Fruit fly (Drosophila melanogaster): ENCODE data around the gene mtDNA-helicase.

The mtDNA-helicase gene

DNA sequence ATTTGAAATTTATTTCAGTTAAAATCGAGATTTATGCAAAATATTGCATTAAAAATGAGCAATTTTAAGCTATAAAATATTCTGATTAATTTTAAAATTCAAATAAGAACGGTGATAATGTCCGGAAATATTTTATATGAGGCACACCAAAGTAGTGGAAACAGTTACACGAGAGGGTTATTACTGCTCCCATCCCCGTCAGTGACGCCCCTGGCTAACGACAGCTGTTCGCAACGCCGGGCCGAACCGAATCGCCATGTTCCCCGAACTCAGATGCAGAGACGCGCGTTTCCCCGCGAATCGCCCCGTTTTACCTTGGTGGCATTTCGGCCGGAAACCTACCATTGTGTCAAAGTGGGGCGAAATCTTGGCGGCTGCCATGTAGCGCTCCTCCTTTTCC lies 18.5 kb upstream of the mtDNA-helicase start (continued):
- no peak for TF ChIP-seq cwo (GFP tag; optimal IDR thresholded peaks at IDR 0.05)

DNA sequence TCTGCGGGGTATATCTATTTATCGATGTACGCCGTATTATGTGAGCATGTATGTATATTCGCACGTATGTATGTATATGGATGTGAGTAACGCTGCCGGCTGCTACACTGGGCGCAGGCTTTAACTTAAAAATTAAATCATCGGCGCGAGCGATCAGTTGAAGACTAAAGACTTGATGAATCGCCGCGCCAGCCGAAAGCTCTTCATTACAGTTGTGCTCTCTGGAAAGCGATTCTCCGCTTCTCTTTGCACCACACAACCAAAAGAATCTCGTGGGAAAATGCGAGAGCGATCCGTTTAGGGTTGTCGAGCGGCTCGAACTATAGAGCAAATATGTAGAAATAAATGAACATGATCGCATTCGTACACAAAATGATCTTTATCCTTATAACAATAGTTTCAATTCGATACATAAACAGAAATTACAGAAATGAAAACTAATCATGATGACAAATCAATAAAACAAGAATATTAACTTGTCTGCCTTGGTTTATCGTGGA lies 15.3 kb upstream of the mtDNA-helicase start, which contains the start of gene CG13124:
CG13124 (minus strand) TSS at position 166 of the 500 bp plus-strand sequence.
- TF ChIP-seq z (GFP tag; IDR thresholded peaks at IDR 0.05), result no peak
- TF ChIP-seq CG18599 (GFP tag; optimal IDR thresholded peaks at IDR 0.05), result peak; percentile 43
- TF ChIP-seq CG3995 (GFP tag; optimal IDR thresholded peaks at IDR 0.05), result peak; percentile 22
- no peak for TF ChIP-seq repo (GFP tag; optimal IDR thresholded peaks at IDR 0.05)
- TF ChIP-seq CG8924 (tag; optimal IDR thresholded peaks at IDR 0.05), result peak; percentile 17
- peak; percentile 86 for TF ChIP-seq CG3163 (GFP tag; optimal IDR thresholded peaks at IDR 0.05)
- no peak for TF ChIP-seq sna (GFP tag; IDR thresholded peaks at IDR 0.05; ENCODE audit: partially characterized antibody)
- no peak for TF ChIP-seq Dp (GFP tag; optimal IDR thresholded peaks at IDR 0.05)
- peak; percentile 59 for TF ChIP-seq Atf6 (GFP tag; IDR thresholded peaks at IDR 0.05)
- TF ChIP-seq al (GFP tag; IDR thresholded peaks at IDR 0.05), result no peak
- no peak for TF ChIP-seq MBD-R2 (GFP tag; IDR thresholded peaks at IDR 0.05)
- TF ChIP-seq Camta (GFP tag; optimal IDR thresholded peaks at IDR 0.05), result no peak
- TF ChIP-seq Tbp (GFP tag; optimal IDR thresholded peaks at IDR 0.05), result no peak
- TF ChIP-seq tll (GFP tag; optimal IDR thresholded peaks at IDR 0.05), result no peak
- TF ChIP-seq Scr (GFP tag; IDR thresholded peaks at IDR 0.05; ENCODE audit: partially characterized antibody), result no peak
- TF ChIP-seq sens (GFP tag), result peak; percentile 84
- TF ChIP-seq gem (tag; optimal IDR thresholded peaks at IDR 0.05), result peak; percentile 37
- TF ChIP-seq CHES-1-like (GFP tag; optimal IDR thresholded peaks at IDR 0.05), result no peak
- peak; percentile 42; the same call in 1 of the 3 replicates for TF ChIP-seq Dbx (GFP tag; IDR thresholded peaks at IDR 0.05)
- TF ChIP-seq CG12299 (tag; optimal IDR thresholded peaks at IDR 0.05), result peak; percentile 8
- TF ChIP-seq CG7839 (tag; optimal IDR thresholded peaks at IDR 0.05), result peak; percentile 24
- TF ChIP-seq CG8944 (GFP tag; optimal IDR thresholded peaks at IDR 0.05), result no peak
- peak; percentile 56; the same call in 1 of the 2 replicates for TF ChIP-seq rib (GFP tag; IDR thresholded peaks at IDR 0.05)
- TF ChIP-seq Dfd (GFP tag; optimal IDR thresholded peaks at IDR 0.05), result no peak
- TF ChIP-seq HHEX (GFP tag; optimal IDR thresholded peaks at IDR 0.05), result no peak
- no peak for TF ChIP-seq tx (GFP tag; optimal IDR thresholded peaks at IDR 0.05)
- TF ChIP-seq luna (GFP tag; optimal IDR thresholded peaks at IDR 0.05), result no peak
- TF ChIP-seq CG1602 (GFP tag; optimal IDR thresholded peaks at IDR 0.05), result no peak
- no peak for TF ChIP-seq wdn (GFP tag; IDR thresholded peaks at IDR 0.05)
- TF ChIP-seq Hey (tag; optimal IDR thresholded peaks at IDR 0.05), result no peak
- no peak for TF ChIP-seq CG14667 (GFP tag; IDR thresholded peaks at IDR 0.05)
- TF ChIP-seq ash1 (GFP tag; optimal IDR thresholded peaks at IDR 0.05), result no peak
- TF ChIP-seq Bgb (GFP tag; IDR thresholded peaks at IDR 0.05; ENCODE audit: partially characterized antibody), result 0 out of 2 replicates have a peak, but pooled peaks have one; percentile 16
- peak; percentile 7; the same call in 1 of the 2 replicates for TF ChIP-seq gsb (GFP tag; IDR thresholded peaks at IDR 0.05)
- peak; percentile 43 for TF ChIP-seq CG15514 (GFP tag; optimal IDR thresholded peaks at IDR 0.05)
- TF ChIP-seq CG10431 (GFP tag; optimal IDR thresholded peaks at IDR 0.05), result no peak
- TF ChIP-seq NK7.1 (GFP tag; optimal IDR thresholded peaks at IDR 0.05), result no peak
- TF ChIP-seq eyg (GFP tag; optimal IDR thresholded peaks at IDR 0.05), result no peak
- peak; percentile 50 for TF ChIP-seq Hand (GFP tag; optimal IDR thresholded peaks at IDR 0.05)
- TF ChIP-seq CG7372 (GFP tag; IDR thresholded peaks at IDR 0.05), result 0 out of 2 replicates have a peak, but pooled peaks have one; percentile 26
- TF ChIP-seq fd102C (GFP tag; optimal IDR thresholded peaks at IDR 0.05), result no peak
- no peak for TF ChIP-seq CG17829 (tag; optimal IDR thresholded peaks at IDR 0.05)
- no peak for TF ChIP-seq CG7963 (GFP tag; IDR thresholded peaks at IDR 0.05; ENCODE audit: partially characterized antibody)
- TF ChIP-seq crol (GFP tag; IDR thresholded peaks at IDR 0.05), result no peak
- no peak for TF ChIP-seq Ada2b (GFP tag; IDR thresholded peaks at IDR 0.05)
- no peak for TF ChIP-seq psq (GFP tag; optimal IDR thresholded peaks at IDR 0.05)
- no peak for TF ChIP-seq CG2202 (tag; optimal IDR thresholded peaks at IDR 0.05)
- TF ChIP-seq CG9876 (GFP tag; optimal IDR thresholded peaks at IDR 0.05), result no peak

All from whole organism, embryonic.